Worm (Caenorhabditis elegans) whole organism, early embryonic: ENCODE results near the gene sym-4.

Experiments
- B0310.2 ChIP-seq: sonication (generic microtip); optimal IDR thresholded peaks from 2 replicates; lab custom pipeline; 2016; ENCODE audit warnings: mild to moderate bottlenecking, missing genetic modification characterization, missing compliant biosample characterization
- F13C5.2 ChIP-seq: sonication (generic microtip); optimal IDR thresholded peaks from 2 replicates; lab custom pipeline; 2017; ENCODE audit warnings: mild to moderate bottlenecking, missing genetic modification characterization, inconsistent platforms, missing compliant biosample characterization
- aly-1 ChIP-seq: sonication (generic microtip); optimal IDR thresholded peaks from 2 replicates; lab custom pipeline; 2016; ENCODE audit warnings: missing genetic modification characterization, missing compliant biosample characterization
- ama-1 ChIP-seq: fragments of 150-350 bp; optimal IDR thresholded peaks from 2 replicates; lab custom pipeline; 2014
- ceh-13 ChIP-seq: fragments of 200-800 bp; sonication (Bioruptor generic); optimal IDR thresholded peaks from 2 replicates; lab custom pipeline; 2018; ENCODE audit warnings: mild to moderate bottlenecking, missing genetic modification characterization, missing compliant biosample characterization
- ceh-36 ChIP-seq: sonication (generic microtip); optimal IDR thresholded peaks from 2 replicates; lab custom pipeline; 2016; ENCODE audit warnings: missing genetic modification characterization, inconsistent platforms, missing compliant biosample characterization
- ets-7 ChIP-seq: sonication (generic microtip); optimal IDR thresholded peaks from 2 replicates; lab custom pipeline; 2016; ENCODE audit warnings: missing genotype, missing genetic modification characterization, missing compliant biosample characterization
- flt-1 ChIP-seq: fragments of 200-800 bp; sonication (Bioruptor generic); IDR thresholded peaks from 2 replicates; pipeline ENCODE4 v1.3.6; 2022; ENCODE audit warnings: missing genetic modification characterization, missing compliant biosample characterization
- hmbx-1 ChIP-seq: sonication (generic microtip); optimal IDR thresholded peaks from 2 replicates; lab custom pipeline; 2016; ENCODE audit warnings: mild to moderate bottlenecking, missing genetic modification characterization, missing compliant biosample characterization
- hmg-4 ChIP-seq: fragments of 200-800 bp; sonication (Bioruptor generic); optimal IDR thresholded peaks from 2 replicates; lab custom pipeline; 2018; ENCODE audit warnings: mild to moderate bottlenecking, missing genetic modification characterization, missing compliant biosample characterization
- hnd-1 ChIP-seq: sonication (generic microtip); optimal IDR thresholded peaks from 2 replicates; lab custom pipeline; 2016; ENCODE audit warnings: missing genetic modification characterization, missing compliant biosample characterization
- pes-1 ChIP-seq: fragments of 200-800 bp; sonication (Bioruptor generic); IDR thresholded peaks from 2 replicates; pipeline ENCODE4 v1.3.6; 2022; ENCODE audit warnings: missing genetic modification reagents, missing genetic modification characterization, missing compliant biosample characterization
- scrt-1 ChIP-seq: fragments of 200-800 bp; sonication (Bioruptor generic); IDR thresholded peaks from 2 replicates; pipeline ENCODE4 v1.3.6; 2022; ENCODE audit warnings: missing genetic modification characterization, missing compliant biosample characterization
- sea-1 ChIP-seq: fragments of 200-800 bp; sonication (Bioruptor generic); conservative IDR thresholded peaks from 2 replicates; pipeline ENCODE4 v1.3.6; 2022; ENCODE audit warnings: missing genetic modification characterization, missing compliant biosample characterization
- tbx-11 ChIP-seq: fragments of 200-800 bp; sonication (Bioruptor generic); IDR thresholded peaks from 2 replicates; pipeline ENCODE4 v1.3.6; 2022; ENCODE audit warnings: missing genetic modification characterization, missing compliant biosample characterization
- tbx-37 ChIP-seq: fragments of 200-800 bp; sonication (Bioruptor generic); conservative IDR thresholded peaks from 2 replicates; pipeline ENCODE4 v1.3.6; 2022; ENCODE audit warnings: missing genetic modification reagents, missing genetic modification characterization, missing compliant biosample characterization
- tra-4 ChIP-seq: sonication (generic microtip); optimal IDR thresholded peaks from 2 replicates; lab custom pipeline; 2017; ENCODE audit warnings: missing genetic modification characterization, missing compliant biosample characterization

Gene sym-4

ce11 chrX:14131476-14131875, 37.9 kb downstream of the sym-4 start:
- TF ChIP-seq tbx-11 (GFP tag; lab: Robert Waterston, UW) (no peak), ets-7 (tag; lab: Kevin White, UChicago) (no peak), sea-1 (GFP tag; lab: Robert Waterston, UW) (no peak), pes-1 (GFP tag; lab: Robert Waterston, UW) (no peak), flt-1 (GFP tag; lab: Robert Waterston, UW) (no peak), B0310.2 (tag; lab: Kevin White, UChicago) (no peak)

DNA sequence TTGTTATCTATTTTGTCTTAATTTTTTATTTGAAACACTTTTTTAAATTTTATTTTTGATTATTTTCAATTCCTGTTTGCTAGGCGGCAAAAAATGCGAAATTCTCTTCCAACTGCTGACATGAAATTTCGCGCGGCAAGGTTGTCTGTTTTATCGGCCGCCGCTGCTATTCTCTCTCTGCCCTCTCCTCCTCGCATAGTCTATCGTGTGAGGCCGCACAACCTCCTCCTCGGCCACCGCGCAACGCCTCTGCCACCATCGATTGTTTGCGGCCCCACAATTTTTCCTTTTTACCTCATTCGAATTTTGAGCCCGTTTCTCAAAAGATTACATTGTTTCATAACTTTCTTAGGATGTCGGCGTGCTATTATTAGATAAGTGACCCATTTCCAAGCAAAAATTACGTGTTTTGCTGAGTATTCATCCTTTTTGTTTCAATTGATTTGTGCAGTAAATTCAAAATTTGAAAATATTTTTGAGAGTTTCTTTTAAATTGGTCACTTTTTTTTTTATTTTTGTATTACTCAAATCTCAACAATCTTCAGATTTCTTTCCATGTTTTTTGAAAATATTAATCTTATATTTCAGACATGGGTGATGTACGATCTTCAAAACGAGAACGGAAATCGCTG, 42.0 kb downstream of the sym-4 start, which contains the start of gene F28H6.4:
F28H6.4 (plus strand) TSS at position 582 of the 632 bp plus-strand sequence.
- TF ChIP-seq tbx-37 (GFP tag; lab: Robert Waterston, UW) (no peak), ceh-36 (tag; lab: Kevin White, UChicago) (no peak), tra-4 (tag; lab: Kevin White, UChicago) (no peak), scrt-1 (GFP tag; lab: Robert Waterston, UW) (no peak), ceh-13 (GFP tag; lab: Kevin White, UChicago) (no peak), B0310.2 (tag; lab: Kevin White, UChicago) (no peak), tbx-11 (GFP tag; lab: Robert Waterston, UW) (no peak), hnd-1 (tag; lab: Kevin White, UChicago) (no peak), hmbx-1 (no peak), sea-1 (GFP tag; lab: Robert Waterston, UW) (no peak), F13C5.2 (peak; percentile 30), ets-7 (tag; lab: Kevin White, UChicago) (no peak), flt-1 (GFP tag; lab: Robert Waterston, UW) (no peak), hmg-4 (peak; percentile 62), pes-1 (GFP tag; lab: Robert Waterston, UW) (no peak), ama-1 (no peak), aly-1 (no peak)

DNA sequence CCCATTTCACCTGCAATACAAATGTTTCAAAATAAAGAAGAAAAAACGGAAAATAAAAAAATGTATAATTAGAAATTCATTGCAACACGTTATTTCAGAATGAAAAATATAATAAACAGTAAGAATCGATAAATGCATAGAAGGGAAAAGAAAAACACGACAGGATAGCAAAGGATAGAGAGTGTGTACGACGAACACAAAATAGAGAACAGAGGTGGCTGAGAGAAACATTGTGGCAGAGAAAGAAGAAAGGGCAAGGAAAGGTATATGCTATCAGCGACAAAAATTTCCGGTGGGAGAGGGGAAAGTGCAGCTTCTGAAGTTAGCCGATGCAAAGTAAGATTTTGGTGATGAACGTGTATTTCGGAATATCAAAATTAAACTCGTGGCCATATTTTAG, 43.5 kb downstream of the sym-4 start, which contains the start of gene F28H6.6:
F28H6.6 (minus strand) TSS at position 10 of the 400 bp plus-strand sequence.
- TF ChIP-seq aly-1 (no peak), B0310.2 (tag; lab: Kevin White, UChicago) (no peak), ama-1 (no peak), pes-1 (GFP tag; lab: Robert Waterston, UW) (no peak), ceh-36 (tag; lab: Kevin White, UChicago) (no peak), ets-7 (tag; lab: Kevin White, UChicago) (no peak), tbx-37 (GFP tag; lab: Robert Waterston, UW) (no peak), sea-1 (GFP tag; lab: Robert Waterston, UW) (no peak), flt-1 (GFP tag; lab: Robert Waterston, UW) (no peak), tbx-11 (GFP tag; lab: Robert Waterston, UW) (no peak), hmg-4 (no peak), F13C5.2 (no peak), tra-4 (tag; lab: Kevin White, UChicago) (no peak), hmbx-1 (no peak), ceh-13 (GFP tag; lab: Kevin White, UChicago) (no peak), scrt-1 (GFP tag; lab: Robert Waterston, UW) (no peak), hnd-1 (tag; lab: Kevin White, UChicago) (no peak)

ce11 chrX:14118762-14119161, 50.7 kb downstream of the sym-4 start:
- TF ChIP-seq B0310.2 (tag; lab: Kevin White, UChicago): no peak
- TF ChIP-seq hmbx-1: no peak
- no peak for TF ChIP-seq ceh-36 (tag; lab: Kevin White, UChicago)
- TF ChIP-seq ceh-13 (GFP tag; lab: Kevin White, UChicago): no peak
- TF ChIP-seq tbx-37 (GFP tag; lab: Robert Waterston, UW): no peak
- TF ChIP-seq pes-1 (GFP tag; lab: Robert Waterston, UW): no peak
- no peak for TF ChIP-seq aly-1
- no peak for TF ChIP-seq tbx-11 (GFP tag; lab: Robert Waterston, UW)
- no peak for TF ChIP-seq hnd-1 (tag; lab: Kevin White, UChicago)

- TF ChIP-seq aly-1: peak; percentile 93
- TF ChIP-seq hmg-4: peak; percentile 96
- peak; percentile 95 for TF ChIP-seq sea-1 (GFP tag; lab: Robert Waterston, UW)
- peak; percentile 90 for TF ChIP-seq ets-7 (tag; lab: Kevin White, UChicago)
- peak; percentile 96 for TF ChIP-seq tbx-11 (GFP tag; lab: Robert Waterston, UW)
- TF ChIP-seq scrt-1 (GFP tag; lab: Robert Waterston, UW): peak; percentile 97
- peak; percentile 98 for TF ChIP-seq pes-1 (GFP tag; lab: Robert Waterston, UW)
- TF ChIP-seq ama-1: no peak
- peak; percentile 95 for TF ChIP-seq ceh-13 (GFP tag; lab: Kevin White, UChicago)
- peak; percentile 85 for TF ChIP-seq hmbx-1
- peak; percentile 95 for TF ChIP-seq ceh-36 (tag; lab: Kevin White, UChicago)
- TF ChIP-seq tra-4 (tag; lab: Kevin White, UChicago): peak; percentile 87
- peak; percentile 90 for TF ChIP-seq hnd-1 (tag; lab: Kevin White, UChicago)
- peak; percentile 98 for TF ChIP-seq tbx-37 (GFP tag; lab: Robert Waterston, UW)
- peak; percentile 97 for TF ChIP-seq flt-1 (GFP tag; lab: Robert Waterston, UW)
- peak; percentile 93 for TF ChIP-seq B0310.2 (tag; lab: Kevin White, UChicago)
- peak; percentile 95 for TF ChIP-seq F13C5.2
Measured at ce11 chrX:14115480-14116161, 53.8 kb downstream of the sym-4 start, which contains the start of gene F28H6.7. F28H6.7 (plus strand) TSS chrX:14116111.
